Fruit fly (Drosophila melanogaster) whole organism, adult: ENCODE results near the gene COX7A.

Experiments
- CG1620 ChIP-seq: fragments of 200-800 bp; sonication (Bioruptor generic); optimal IDR thresholded peaks from 2 replicates; lab custom pipeline; 2016; ENCODE audit warnings: missing biosample characterization, missing genetic modification characterization
- CG7101 ChIP-seq: fragments of 200-800 bp; sonication (Bioruptor generic); optimal IDR thresholded peaks from 2 replicates; lab custom pipeline; 2018; ENCODE audit warnings: missing biosample characterization, mild to moderate bottlenecking, missing genetic modification characterization, moderate library complexity
- Crg-1 ChIP-seq: fragments of 200-800 bp; sonication (Bioruptor generic); optimal IDR thresholded peaks from 2 replicates; lab custom pipeline; 2016; ENCODE audit warnings: missing biosample characterization, missing genetic modification characterization
- Hr96 ChIP-seq: fragments of 200-800 bp; sonication (Bioruptor generic); optimal IDR thresholded peaks from 2 replicates; lab custom pipeline; 2016; ENCODE audit warnings: missing biosample characterization, missing genetic modification characterization
- Mnt ChIP-seq: fragments of 200-800 bp; sonication (Bioruptor generic); optimal IDR thresholded peaks from 2 replicates; lab custom pipeline; 2016; ENCODE audit warnings: missing biosample characterization, mild to moderate bottlenecking, missing genetic modification characterization
- tj ChIP-seq: fragments of 200-800 bp; sonication (Bioruptor generic); optimal IDR thresholded peaks from 3 replicates; lab custom pipeline; 2017; ENCODE audit warnings: missing biosample characterization, mild to moderate bottlenecking, missing genetic modification characterization, moderate library complexity

DNA sequence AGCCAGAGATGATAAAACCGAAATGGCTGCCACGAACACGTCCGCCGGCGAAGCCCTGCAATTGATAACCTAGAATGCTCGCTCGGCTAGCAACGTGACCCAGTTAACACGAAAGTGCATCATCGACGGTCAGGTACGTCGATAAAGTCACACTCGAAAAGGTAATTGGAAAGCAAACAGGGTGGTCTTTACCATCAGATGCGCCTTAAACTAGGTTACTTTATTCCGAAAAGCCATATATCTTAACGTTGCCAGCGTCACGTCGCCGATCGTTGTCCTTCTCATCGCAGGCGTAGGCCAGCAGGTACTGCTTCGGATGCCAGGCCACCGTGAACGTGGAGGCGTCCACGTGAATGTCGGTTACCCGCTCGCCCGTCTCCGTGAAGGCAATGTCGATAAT is 33.6 kb downstream of the COX7A start:
- TF ChIP-seq Crg-1 (no peak), Hr96 (GFP tag; lab: Kevin White, UChicago) (no peak), CG7101 (no peak), Mnt (GFP tag; lab: Kevin White, UChicago) (no peak), CG1620 (no peak), tj (GFP tag; lab: Kevin White, UChicago) (no peak)
